Worm (Caenorhabditis elegans): ENCODE data around the gene F43C11.11.

DNA sequence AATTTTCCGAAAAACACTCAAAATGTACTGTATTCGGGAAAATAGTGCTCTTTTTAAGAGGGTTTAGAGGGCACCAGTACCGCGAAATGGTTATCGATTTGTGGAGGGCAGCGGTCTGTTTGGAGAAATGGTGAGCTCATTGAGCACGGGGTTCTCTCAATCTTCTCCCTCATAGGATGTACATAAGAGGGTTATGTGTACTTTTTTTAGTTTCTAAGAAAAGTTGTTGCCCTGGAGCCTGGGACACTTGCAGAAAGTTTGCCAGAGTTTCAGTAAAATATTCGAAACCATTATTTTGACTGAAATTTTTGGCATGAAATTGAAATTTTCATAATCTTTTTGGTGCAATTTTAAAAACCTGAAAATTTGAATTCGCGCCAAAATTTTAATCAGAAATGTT, 11.0 kb downstream of the F43C11.11 start, which contains the start of gene F43C11.10:
- no peak for TF ChIP-seq ceh-30 (tag; optimal IDR thresholded peaks at IDR 0.05)
- TF ChIP-seq ceh-31 (tag; optimal IDR thresholded peaks at IDR 0.05): no peak
- TF ChIP-seq F13H6.1 (tag; optimal IDR thresholded peaks at IDR 0.05): no peak
- no peak for TF ChIP-seq unc-86 (tag; optimal IDR thresholded peaks at IDR 0.05)
- no peak for TF ChIP-seq fkh-10 (GFP tag; optimal IDR thresholded peaks at IDR 0.05)
- no peak for TF ChIP-seq pat-9 (tag; optimal IDR thresholded peaks at IDR 0.05)
- TF ChIP-seq ztf-16 (tag; optimal IDR thresholded peaks at IDR 0.05): no peak
- no peak for TF ChIP-seq pha-4 (tag; optimal IDR thresholded peaks at IDR 0.05)
- TF ChIP-seq K02D7.2 (tag; optimal IDR thresholded peaks at IDR 0.05): no peak
- no peak for TF ChIP-seq dve-1 (tag; optimal IDR thresholded peaks at IDR 0.05)
- no peak for TF ChIP-seq nfya-1 (tag; optimal IDR thresholded peaks at IDR 0.05)
- TF ChIP-seq nhr-11 (tag; optimal IDR thresholded peaks at IDR 0.05): no peak
- no peak for TF ChIP-seq eyg-1 (tag; optimal IDR thresholded peaks at IDR 0.05)
- TF ChIP-seq hlh-30 (tag; optimal IDR thresholded peaks at IDR 0.05; ENCODE audit: insufficient read depth): no peak

All from whole organism, late embryonic.